Worm (Caenorhabditis elegans) whole organism, L4 larva: Measurements from ENCODE around the gene B0348.1.

ENCODE experiments used
- D1046.2 ChIP-seq: fragments of 200-800 bp; sonication (Bioruptor generic); IDR thresholded peaks from 2 replicates; pipeline ENCODE4 v1.3.6; 2022; ENCODE audit warnings: missing genetic modification characterization, missing compliant biosample characterization
- F10B5.3 ChIP-seq: sonication (generic microtip); optimal IDR thresholded peaks from 2 replicates; lab custom pipeline; 2016; ENCODE audit warnings: mild to moderate bottlenecking, missing genetic modification characterization, missing compliant biosample characterization
- F37D6.2 ChIP-seq: sonication (generic microtip); optimal IDR thresholded peaks from 2 replicates; lab custom pipeline; 2016; ENCODE audit warnings: mild to moderate bottlenecking, missing genetic modification characterization, missing compliant biosample characterization
- R02D3.7 ChIP-seq: fragments of 150-350 bp; sonication (generic microtip); optimal IDR thresholded peaks from 3 replicates; lab custom pipeline; 2014; ENCODE audit warnings: missing biosample characterization, missing genetic modification characterization
- Y5F2A.4 ChIP-seq: fragments of 200-800 bp; sonication (Bioruptor generic); optimal IDR thresholded peaks from 2 replicates; lab custom pipeline; 2018; ENCODE audit warnings: mild to moderate bottlenecking, missing genetic modification characterization, missing compliant biosample characterization
- aha-1 ChIP-seq: fragments of 150-350 bp; peaks from one replicate; lab custom pipeline; 2014; ENCODE audit warnings: missing biosample characterization, missing genetic modification characterization
- ceh-20 ChIP-seq: fragments of 200-800 bp; sonication (Bioruptor generic); IDR thresholded peaks from 2 replicates; pipeline ENCODE4 v1.3.6; 2022; ENCODE audit warnings: missing genetic modification reagents, missing genetic modification characterization, missing compliant biosample characterization
- ceh-32 ChIP-seq: sonication (generic microtip); optimal IDR thresholded peaks from 2 replicates; lab custom pipeline; 2016; ENCODE audit warnings: mild to moderate bottlenecking, missing genetic modification characterization, missing compliant biosample characterization; ENCODE audit not compliant: poor library complexity
- ceh-44 ChIP-seq: fragments of 200-800 bp; sonication (Bioruptor generic); IDR thresholded peaks from 2 replicates; pipeline ENCODE4 v1.3.6; 2022; ENCODE audit warnings: missing genetic modification reagents, missing genetic modification characterization, missing compliant biosample characterization
- ces-1 ChIP-seq: fragments of 150-350 bp; sonication (generic microtip); optimal IDR thresholded peaks from 4 replicates; lab custom pipeline; 2014; ENCODE audit warnings: missing biosample characterization, missing genetic modification reagents, missing genetic modification characterization
- ctbp-1 ChIP-seq: fragments of 200-800 bp; sonication (Bioruptor generic); IDR thresholded peaks from 2 replicates; pipeline ENCODE4 v1.3.6; 2022; ENCODE audit warnings: missing genetic modification reagents, missing genetic modification characterization, missing compliant biosample characterization
- daf-19 ChIP-seq: fragments of 200-800 bp; sonication (Bioruptor generic); conservative IDR thresholded peaks from 2 replicates; pipeline ENCODE4 v1.3.6; 2022; ENCODE audit warnings: missing genetic modification characterization, missing compliant biosample characterization
- daf-8 ChIP-seq: fragments of 200-800 bp; sonication (Bioruptor generic); IDR thresholded peaks from 2 replicates; pipeline ENCODE4 v1.3.6; 2022; ENCODE audit warnings: missing genetic modification characterization, missing compliant biosample characterization
- dmd-6 ChIP-seq: fragments of 200-800 bp; sonication (Bioruptor generic); IDR thresholded peaks from 2 replicates; pipeline ENCODE4 v1.3.6; 2022; ENCODE audit warnings: missing genetic modification reagents, missing genetic modification characterization, missing compliant biosample characterization
- dpl-1 ChIP-seq: fragments of 150-350 bp; optimal IDR thresholded peaks from 2 replicates; lab custom pipeline; 2014; ENCODE audit warnings: missing biosample characterization, missing genetic modification reagents, missing genetic modification characterization
- duxl-1 ChIP-seq: sonication (generic microtip); optimal IDR thresholded peaks from 2 replicates; lab custom pipeline; 2016; ENCODE audit warnings: mild to moderate bottlenecking, missing genetic modification characterization, moderate library complexity, missing compliant biosample characterization; ENCODE audit not compliant: poor library complexity
- dve-1 ChIP-seq: sonication (generic microtip); optimal IDR thresholded peaks from 2 replicates; lab custom pipeline; 2017; ENCODE audit warnings: antibody characterized with exemption, mild to moderate bottlenecking, missing genetic modification characterization, missing compliant biosample characterization; ENCODE audit not compliant: insufficient read depth
- egl-43 ChIP-seq: fragments of 200-800 bp; sonication (Bioruptor generic); IDR thresholded peaks from 2 replicates; pipeline ENCODE4 v1.3.6; 2022; ENCODE audit warnings: missing genetic modification reagents, missing genetic modification characterization, missing compliant biosample characterization
- fos-1 ChIP-seq: fragments of 150-350 bp; optimal IDR thresholded peaks from 2 replicates; lab custom pipeline; 2014; ENCODE audit warnings: missing biosample characterization, missing genetic modification characterization
- hif-1 ChIP-seq, 2 experiments: sonication (generic microtip); optimal IDR thresholded peaks; 2 replicates each; lab custom pipeline; 2016 to 2017; ENCODE audit warnings: missing compliant biosample characterization in 2 of 2, missing genetic modification characterization in 2 of 2, missing genetic modification reagents in 2 of 2, missing genotype in 2 of 2, mild to moderate bottlenecking in 1 of 2
- hlh-11 ChIP-seq: fragments of 200-800 bp; sonication (Bioruptor generic); optimal IDR thresholded peaks from 2 replicates; lab custom pipeline; 2018; ENCODE audit warnings: mild to moderate bottlenecking, missing genetic modification characterization, missing compliant biosample characterization
- hlh-30 ChIP-seq: sonication (generic microtip); optimal IDR thresholded peaks from 2 replicates; lab custom pipeline; 2017; ENCODE audit warnings: antibody characterized with exemption, mild to moderate bottlenecking, missing genetic modification characterization, missing compliant biosample characterization; ENCODE audit not compliant: insufficient read depth
- hmg-1.1 ChIP-seq: fragments of 200-800 bp; sonication (Bioruptor generic); IDR thresholded peaks from 2 replicates; pipeline ENCODE4 v1.3.6; 2022; ENCODE audit warnings: missing genetic modification reagents, missing genetic modification characterization, missing compliant biosample characterization
- lin-1 ChIP-seq: fragments of 200-800 bp; sonication (Bioruptor generic); IDR thresholded peaks from 2 replicates; pipeline ENCODE4 v1.3.6; 2022; ENCODE audit warnings: missing genetic modification reagents, missing genetic modification characterization, missing compliant biosample characterization
- lin-13 ChIP-seq: fragments of 150-350 bp; optimal IDR thresholded peaks from 2 replicates; lab custom pipeline; 2014; ENCODE audit warnings: missing biosample characterization, missing genetic modification reagents, missing genetic modification characterization
- lir-3 ChIP-seq: sonication (generic microtip); optimal IDR thresholded peaks from 2 replicates; lab custom pipeline; 2016; ENCODE audit warnings: mild to moderate bottlenecking, missing genetic modification characterization, missing compliant biosample characterization
- lsy-2 ChIP-seq, 2 experiments: fragments of 150-350 bp in 1 of 2; sonication (generic microtip) in 1 of 2; optimal IDR thresholded peaks; 2 replicates each; lab custom pipeline; 2014 to 2017; ENCODE audit warnings: missing biosample characterization in 2 of 2, missing genetic modification characterization in 2 of 2
- madf-9 ChIP-seq: fragments of 200-800 bp; sonication (Bioruptor generic); conservative IDR thresholded peaks from 2 replicates; pipeline ENCODE4 v1.3.6; 2022; ENCODE audit warnings: missing genetic modification reagents, missing genetic modification characterization, missing compliant biosample characterization
- mdl-1 ChIP-seq, 2 experiments: fragments of 150-350 bp in 1 of 2; sonication (generic microtip) in 1 of 2; optimal IDR thresholded peaks; 2 replicates each; lab custom pipeline; 2014 to 2017; ENCODE audit warnings: missing biosample characterization in 2 of 2, missing genetic modification characterization in 2 of 2
- mes-2 ChIP-seq: sonication (generic microtip); optimal IDR thresholded peaks from 2 replicates; lab custom pipeline; 2016; ENCODE audit warnings: missing genotype, mild to moderate bottlenecking, missing genetic modification characterization, missing compliant biosample characterization; ENCODE audit not compliant: poor library complexity, severe bottlenecking
- mxl-3 ChIP-seq: fragments of 200-800 bp; sonication (Bioruptor generic); optimal IDR thresholded peaks from 2 replicates; lab custom pipeline; 2018; ENCODE audit warnings: mild to moderate bottlenecking, missing genetic modification characterization, missing compliant biosample characterization
- nhr-10 ChIP-seq: fragments of 150-350 bp; optimal IDR thresholded peaks from 2 replicates; lab custom pipeline; 2014; ENCODE audit warnings: missing biosample characterization, missing genetic modification characterization
- nhr-102 ChIP-seq: sonication (generic microtip); optimal IDR thresholded peaks from 2 replicates; lab custom pipeline; 2016; ENCODE audit warnings: mild to moderate bottlenecking, missing genetic modification characterization, moderate library complexity, missing compliant biosample characterization
- nhr-11 ChIP-seq: fragments of 150-350 bp; optimal IDR thresholded peaks from 2 replicates; lab custom pipeline; 2014; ENCODE audit warnings: missing biosample characterization, missing genetic modification characterization
- nhr-111 ChIP-seq: fragments of 200-800 bp; sonication (Bioruptor generic); optimal IDR thresholded peaks from 2 replicates; lab custom pipeline; 2018; ENCODE audit warnings: mild to moderate bottlenecking, missing genetic modification characterization, missing compliant biosample characterization
- nhr-28 ChIP-seq: fragments of 150-350 bp; optimal IDR thresholded peaks from 2 replicates; lab custom pipeline; 2014; ENCODE audit warnings: missing biosample characterization, missing genetic modification characterization
- nhr-48 ChIP-seq: sonication (generic microtip); optimal IDR thresholded peaks from 2 replicates; lab custom pipeline; 2016; ENCODE audit warnings: mild to moderate bottlenecking, missing genetic modification characterization, missing compliant biosample characterization
- nhr-6 ChIP-seq: fragments of 150-350 bp; optimal IDR thresholded peaks from 2 replicates; lab custom pipeline; 2014; ENCODE audit warnings: missing biosample characterization, missing genetic modification characterization
- nhr-76 ChIP-seq: fragments of 150-350 bp; optimal IDR thresholded peaks from 2 replicates; lab custom pipeline; 2014; ENCODE audit warnings: missing biosample characterization, missing genetic modification characterization
- nhr-77 ChIP-seq: fragments of 150-350 bp; optimal IDR thresholded peaks from 2 replicates; lab custom pipeline; 2014; ENCODE audit warnings: missing biosample characterization, missing genetic modification characterization
- pha-4 ChIP-seq, 2 experiments: fragments of 150-350 bp in 1 of 2; fragments of 200-800 bp in 1 of 2; sonication (Bioruptor generic) in 1 of 2; IDR thresholded peaks in 1 of 2; optimal IDR thresholded peaks in 1 of 2; 2 replicates each; pipeline versions ENCODE4 v1.3.6 to Lab custom; 2014 to 2022; ENCODE audit warnings: missing genetic modification characterization in 2 of 2, missing genetic modification reagents in 2 of 2, missing biosample characterization in 1 of 2, missing compliant biosample characterization in 1 of 2
- rbr-2 ChIP-seq: sonication (generic microtip); optimal IDR thresholded peaks from 2 replicates; lab custom pipeline; 2016; ENCODE audit warnings: missing genotype, missing genetic modification characterization, missing compliant biosample characterization
- sdz-12 ChIP-seq: fragments of 200-800 bp; sonication (Bioruptor generic); optimal IDR thresholded peaks from 2 replicates; lab custom pipeline; 2018; ENCODE audit warnings: mild to moderate bottlenecking, missing genetic modification characterization, missing compliant biosample characterization
- set-16 ChIP-seq: fragments of 200-800 bp; sonication (Bioruptor generic); IDR thresholded peaks from 2 replicates; pipeline ENCODE4 v1.3.6; 2022; ENCODE audit warnings: missing genetic modification reagents, missing genetic modification characterization, missing compliant biosample characterization
- spr-1 ChIP-seq: sonication (generic microtip); optimal IDR thresholded peaks from 2 replicates; lab custom pipeline; 2016; ENCODE audit warnings: mild to moderate bottlenecking, missing genetic modification characterization, missing compliant biosample characterization
- unc-39 ChIP-seq: sonication (generic microtip); optimal IDR thresholded peaks from 2 replicates; lab custom pipeline; 2017; ENCODE audit warnings: missing biosample characterization, missing genetic modification characterization
- unc-62 ChIP-seq, 3 experiments: fragments of 150-350 bp in 1 of 3; sonication (generic microtip); optimal IDR thresholded peaks in 2 of 3; peaks in 1 of 3; 1 replicate in 1 of 3; 2 replicates in 2 of 3; lab custom pipeline; 2014 to 2017; ENCODE audit warnings: missing biosample characterization in 3 of 3, missing genetic modification characterization in 3 of 3, missing genetic modification reagents in 3 of 3, missing genotype in 1 of 3
- ztf-11 ChIP-seq: fragments of 150-350 bp; optimal IDR thresholded peaks from 2 replicates; lab custom pipeline; 2014; ENCODE audit warnings: missing biosample characterization, missing genetic modification characterization

B0348.1 gene

ce11 chrV:8716-9246, 39.9 kb upstream of the B0348.1 start, which contains the start of gene B0348.10:
B0348.10 (minus strand) TSS chrV:8739.
- TF ChIP-seq hmg-1.1 (GFP tag; lab: Robert Waterston, UW) (peak; percentile 86), fos-1 (tag; lab: Kevin White, UChicago) (no peak), ces-1 (GFP tag; lab: Kevin White, UChicago) (no peak), ceh-32 (tag; lab: Kevin White, UChicago) (peak; percentile 30), daf-19 (GFP tag; lab: Robert Waterston, UW) (no peak), hlh-11 (tag; lab: Kevin White, UChicago) (peak; percentile 83), nhr-48 (peak; percentile 64), nhr-76 (tag; lab: Kevin White, UChicago) (no peak), dve-1 (tag; lab: Kevin White, UChicago) (peak; percentile 55), R02D3.7 (tag; lab: Kevin White, UChicago) (no peak), nhr-11 (tag; lab: Kevin White, UChicago) (peak; percentile 54), lin-13 (peak; percentile 50), unc-39 (tag; lab: Kevin White, UChicago) (no peak), aha-1 (tag; lab: Kevin White, UChicago) (peak; percentile 99), ceh-44 (GFP tag; lab: Robert Waterston, UW) (peak; percentile 57; the same call in 1 of the 2 replicates), dpl-1 (GFP tag; lab: Kevin White, UChicago) (peak; percentile 67), duxl-1 (peak; percentile 7), nhr-10 (tag; lab: Kevin White, UChicago) (no peak), nhr-77 (peak; percentile 49), ztf-11 (no peak), spr-1 (tag; lab: Kevin White, UChicago) (peak; percentile 58), mxl-3 (peak; percentile 82), dmd-6 (peak; percentile 66), sdz-12 (GFP tag; lab: Kevin White, UChicago) (no peak), lin-1 (no peak), rbr-2 (tag; lab: Kevin White, UChicago) (peak; percentile 90), lir-3 (tag; lab: Kevin White, UChicago) (peak; percentile 4), set-16 (GFP tag; lab: Robert Waterston, UW) (peak; percentile 97), Y5F2A.4 (GFP tag; lab: Kevin White, UChicago) (no peak), unc-62 (GFP tag; optimal IDR thresholded peaks at IDR 0.05 in 1 of 2; lab: Kevin White, UChicago) (peak in 1 of 2 experiments; percentile 97), unc-62 (tag; optimal IDR thresholded peaks at IDR 0.05; lab: Kevin White, UChicago) (no peak), D1046.2 (GFP tag; lab: Robert Waterston, UW) (no peak), nhr-102 (tag; lab: Kevin White, UChicago) (peak; percentile 20), hif-1 (tag; optimal IDR thresholded peaks at IDR 0.05; lab: Kevin White, UChicago) (peak in 1 of 2 experiments; percentile 61), egl-43 (GFP tag; lab: Robert Waterston, UW) (peak; percentile 73; the same call in 1 of the 2 replicates), pha-4 (GFP tag; IDR thresholded peaks at IDR 0.05; lab: Robert Waterston, UW) (peak; percentile 14; the same call in 1 of the 2 replicates), pha-4 (tag; optimal IDR thresholded peaks at IDR 0.05; lab: Kevin White, UChicago) (no peak), daf-8 (GFP tag; lab: Robert Waterston, UW) (0 out of 2 replicates have a peak, but pooled peaks have one; percentile 32), F37D6.2 (tag; lab: Kevin White, UChicago) (peak; percentile 57), nhr-111 (GFP tag; lab: Kevin White, UChicago) (no peak), ceh-20 (GFP tag; lab: Robert Waterston, UW) (0 out of 2 replicates have a peak, but pooled peaks have one; percentile 22), F10B5.3 (tag; lab: Kevin White, UChicago) (no peak), nhr-6 (peak; percentile 15), nhr-28 (tag; lab: Kevin White, UChicago) (peak; percentile 66), madf-9 (GFP tag; lab: Robert Waterston, UW) (peak; percentile 43; the same call in 1 of the 2 replicates), mes-2 (tag; lab: Kevin White, UChicago) (peak; percentile 61), lsy-2 (tag; optimal IDR thresholded peaks at IDR 0.05; lab: Kevin White, UChicago) (peak; percentile 47 to 69), mdl-1 (tag; optimal IDR thresholded peaks at IDR 0.05; lab: Kevin White, UChicago) (peak; percentile 6 to 11), hlh-30 (tag; lab: Kevin White, UChicago) (peak; percentile 81), ctbp-1 (peak; percentile 77)
